Fruit fly (Drosophila melanogaster) whole organism, embryonic: ENCODE data around the gene CG6330.
A peak's percentile ranks its signal among the peaks of the same experiment; 100 is the strongest.

ENCODE experiments used
- ATbp ChIP-seq: fragments of 200-800 bp; sonication (Bioruptor generic); optimal IDR thresholded peaks from 2 replicates; lab custom pipeline; 2017; ENCODE audit warnings: missing biosample characterization, mild to moderate bottlenecking, missing genetic modification characterization, missing genetic modification reagents
- Atf-2 ChIP-seq: fragments of 200-800 bp; sonication (Bioruptor generic); optimal IDR thresholded peaks from 2 replicates; lab custom pipeline; 2016; ENCODE audit warnings: missing biosample characterization, missing genetic modification characterization
- B-H1 ChIP-seq: fragments of 200-800 bp; sonication (Bioruptor generic); IDR thresholded peaks from 3 replicates; pipeline ENCODE4 v1.3.6; 2022; ENCODE audit warnings: missing biosample characterization, missing genetic modification characterization
- B-H2 ChIP-seq: fragments of 200-800 bp; sonication (Bioruptor generic); optimal IDR thresholded peaks from 2 replicates; lab custom pipeline; 2018; ENCODE audit warnings: missing biosample characterization, mild to moderate bottlenecking, missing genetic modification characterization
- CG10209 ChIP-seq: fragments of 200-800 bp; sonication (Bioruptor generic); optimal IDR thresholded peaks from 3 replicates; lab custom pipeline; 2017; ENCODE audit warnings: missing biosample characterization, mild to moderate bottlenecking, missing genetic modification characterization, missing genetic modification reagents
- CG11456 ChIP-seq: fragments of 200-800 bp; sonication (Bioruptor generic); IDR thresholded peaks from 3 replicates; pipeline ENCODE4 v1.3.6; 2022; ENCODE audit warnings: missing biosample characterization, missing genetic modification characterization
- CG11696 ChIP-seq: fragments of 200-800 bp; sonication (Bioruptor generic); IDR thresholded peaks from 2 replicates; pipeline ENCODE4 v1.3.6; 2022; ENCODE audit warnings: missing biosample characterization, missing genetic modification characterization
- CG12659 ChIP-seq: fragments of 200-800 bp; sonication (Bioruptor generic); optimal IDR thresholded peaks from 3 replicates; lab custom pipeline; 2017; ENCODE audit warnings: mild to moderate bottlenecking, missing biosample characterization, missing genetic modification reagents, missing genetic modification characterization
- CG12769 ChIP-seq: fragments of 200-800 bp; sonication (Bioruptor generic); optimal IDR thresholded peaks from 2 replicates; lab custom pipeline; 2019; ENCODE audit warnings: missing biosample characterization, mild to moderate bottlenecking, missing genetic modification characterization, moderate library complexity
- CG13296 ChIP-seq: fragments of 200-800 bp; sonication (Bioruptor generic); optimal IDR thresholded peaks from 3 replicates; lab custom pipeline; 2018; ENCODE audit warnings: missing biosample characterization, mild to moderate bottlenecking, missing genetic modification characterization
- CG15269 ChIP-seq: fragments of 200-800 bp; sonication (Bioruptor generic); optimal IDR thresholded peaks from 2 replicates; lab custom pipeline; 2018; ENCODE audit warnings: missing biosample characterization, mild to moderate bottlenecking, missing genetic modification characterization, moderate library complexity
- CG1529 ChIP-seq: fragments of 200-800 bp; sonication (Bioruptor generic); optimal IDR thresholded peaks from 3 replicates; lab custom pipeline; 2018; ENCODE audit warnings: missing biosample characterization, missing genetic modification characterization
- CG16863 ChIP-seq: fragments of 200-800 bp; sonication (Bioruptor generic); optimal IDR thresholded peaks from 3 replicates; lab custom pipeline; 2016; ENCODE audit warnings: missing biosample characterization, missing genetic modification characterization
- CG18599 ChIP-seq: fragments of 200-800 bp; sonication (Bioruptor generic); optimal IDR thresholded peaks from 3 replicates; lab custom pipeline; 2017; ENCODE audit warnings: missing biosample characterization, missing genetic modification characterization, mild to moderate bottlenecking, moderate library complexity, missing genetic modification reagents
- CG2875 ChIP-seq: fragments of 200-800 bp; sonication (Bioruptor generic); optimal IDR thresholded peaks from 2 replicates; lab custom pipeline; 2017; ENCODE audit warnings: missing biosample characterization, mild to moderate bottlenecking, missing genetic modification characterization, missing genetic modification reagents
- CG31365 ChIP-seq: fragments of 200-800 bp; sonication (Bioruptor generic); optimal IDR thresholded peaks from 2 replicates; lab custom pipeline; 2018; ENCODE audit warnings: missing biosample characterization, mild to moderate bottlenecking, missing genetic modification characterization
- CG3726 ChIP-seq: fragments of 200-800 bp; sonication (Bioruptor generic); IDR thresholded peaks from 3 replicates; pipeline ENCODE4, ENCODE4 v1.3.6; 2022; ENCODE audit warnings: missing biosample characterization, missing genetic modification characterization
- CG4730 ChIP-seq: fragments of 200-800 bp; sonication (Bioruptor generic); IDR thresholded peaks from 2 replicates; pipeline ENCODE4 v1.3.6; 2022; ENCODE audit warnings: missing biosample characterization, missing genetic modification characterization
- CG4854 ChIP-seq: fragments of 200-800 bp; sonication (Bioruptor generic); optimal IDR thresholded peaks from 2 replicates; lab custom pipeline; 2016; ENCODE audit warnings: missing biosample characterization, missing genetic modification characterization, inconsistent platforms
- CG6683 ChIP-seq: fragments of 200-800 bp; sonication (Bioruptor generic); optimal IDR thresholded peaks from 2 replicates; lab custom pipeline; 2017; ENCODE audit warnings: missing biosample characterization, mild to moderate bottlenecking, missing genetic modification characterization, missing genetic modification reagents
- CHES-1-like ChIP-seq: fragments of 200-800 bp; sonication (Bioruptor generic); optimal IDR thresholded peaks from 2 replicates; lab custom pipeline; 2016; ENCODE audit warnings: missing biosample characterization, missing genetic modification characterization
- Drgx ChIP-seq: fragments of 200-800 bp; sonication (Bioruptor generic); IDR thresholded peaks from 2 replicates; pipeline ENCODE4 v1.3.6; 2022; ENCODE audit warnings: missing biosample characterization, missing genetic modification characterization
- Eip74EF ChIP-seq, 2 experiments: fragments of 200-800 bp in 1 of 2; fragments of >200 bp in 1 of 2; sonication (Bioruptor generic) in 1 of 2; optimal IDR thresholded peaks; 2 replicates each; lab custom pipeline; 2017 to 2019; ENCODE audit warnings: missing biosample characterization in 2 of 2, missing genetic modification characterization in 2 of 2, mild to moderate bottlenecking in 1 of 2, moderate library complexity in 1 of 2
- HLHmδ ChIP-seq: fragments of 200-800 bp; sonication (Bioruptor generic); optimal IDR thresholded peaks from 2 replicates; lab custom pipeline; 2018; ENCODE audit warnings: missing biosample characterization, mild to moderate bottlenecking, missing genetic modification characterization, moderate library complexity
- Hr39 ChIP-seq: fragments of >200 bp; optimal IDR thresholded peaks from 2 replicates; lab custom pipeline; 2017
- Lhr ChIP-seq: fragments of 200-800 bp; sonication (Bioruptor generic); optimal IDR thresholded peaks from 3 replicates; lab custom pipeline; 2017; ENCODE audit warnings: mild to moderate bottlenecking, missing biosample characterization, missing genetic modification reagents, missing genetic modification characterization
- NFAT ChIP-seq: fragments of 200-800 bp; sonication (Bioruptor generic); IDR thresholded peaks from 2 replicates; pipeline ENCODE4 v1.3.6; 2022; ENCODE audit warnings: missing biosample characterization, missing genetic modification characterization
- Ptx1 ChIP-seq: fragments of 200-800 bp; sonication (Bioruptor generic); IDR thresholded peaks from 2 replicates; pipeline ENCODE4 v1.3.6; 2022; ENCODE audit warnings: missing biosample characterization, missing genetic modification characterization
- Rx ChIP-seq: fragments of 200-800 bp; sonication (Bioruptor generic); IDR thresholded peaks from 2 replicates; pipeline ENCODE4 v1.3.6; 2022; ENCODE audit warnings: missing biosample characterization, missing genetic modification characterization
- Ssrp ChIP-seq: fragments of 200-800 bp; sonication (Bioruptor generic); optimal IDR thresholded peaks from 2 replicates; lab custom pipeline; 2018; ENCODE audit warnings: missing biosample characterization, mild to moderate bottlenecking, missing genetic modification characterization, moderate library complexity
- ac ChIP-seq: fragments of 200-800 bp; sonication (Bioruptor generic); optimal IDR thresholded peaks from 3 replicates; lab custom pipeline; 2017; ENCODE audit warnings: missing biosample characterization, mild to moderate bottlenecking, missing genetic modification characterization
- chif ChIP-seq, 2 experiments: fragments of 200-800 bp; sonication (Bioruptor generic); optimal IDR thresholded peaks; 3 replicates each; lab custom pipeline; 2016; ENCODE audit warnings: missing biosample characterization in 2 of 2, missing genetic modification characterization in 2 of 2
- chm ChIP-seq: fragments of 200-800 bp; sonication (Bioruptor generic); IDR thresholded peaks from 2 replicates; pipeline ENCODE4 v1.3.6; 2022; ENCODE audit warnings: missing biosample characterization, missing genetic modification characterization
- gsb ChIP-seq: fragments of 200-800 bp; sonication (Bioruptor generic); IDR thresholded peaks from 2 replicates; pipeline ENCODE4 v1.3.6; 2022; ENCODE audit warnings: missing biosample characterization, missing genetic modification characterization
- ham ChIP-seq: fragments of 200-800 bp; sonication (Bioruptor generic); IDR thresholded peaks from 2 replicates; pipeline ENCODE4 v1.3.6; 2022; ENCODE audit warnings: missing biosample characterization, missing genetic modification characterization
- hbn ChIP-seq: fragments of 200-800 bp; sonication (Bioruptor generic); IDR thresholded peaks from 2 replicates; pipeline ENCODE4 v1.3.6; 2022; ENCODE audit warnings: missing biosample characterization, missing genetic modification characterization; ENCODE audit not compliant: partially characterized antibody
- hkb ChIP-seq, 2 experiments: fragments of 200-800 bp in 1 of 2; fragments of >200 bp in 1 of 2; sonication (Bioruptor generic) in 1 of 2; IDR thresholded peaks in 1 of 2; optimal IDR thresholded peaks in 1 of 2; 2 replicates each; pipeline versions ENCODE4 v1.3.6 to Lab custom; 2017 to 2022; ENCODE audit warnings: missing biosample characterization in 1 of 2, missing genetic modification characterization in 1 of 2
- lbe ChIP-seq: fragments of 200-800 bp; sonication (Bioruptor generic); optimal IDR thresholded peaks from 2 replicates; lab custom pipeline; 2016; ENCODE audit warnings: missing biosample characterization, mild to moderate bottlenecking, missing genetic modification characterization
- odd ChIP-seq: fragments of 200-800 bp; sonication (Bioruptor generic); optimal IDR thresholded peaks from 2 replicates; lab custom pipeline; 2017; ENCODE audit warnings: missing biosample characterization, mild to moderate bottlenecking, missing genetic modification characterization
- pan ChIP-seq, 4 experiments: fragments of >200 bp in 3 of 4; fragments of 200-800 bp in 1 of 4; sonication (Bioruptor generic) in 1 of 4; optimal IDR thresholded peaks in 3 of 4; IDR thresholded peaks in 1 of 4; 2 replicates each; pipeline versions ENCODE4 v1.3.6 to Lab custom; 2017 to 2022; ENCODE audit warnings: missing biosample characterization in 2 of 4, missing genetic modification characterization in 2 of 4, mixed read lengths in 1 of 4
- ranshi ChIP-seq: fragments of 200-800 bp; sonication (Bioruptor generic); IDR thresholded peaks from 2 replicates; pipeline ENCODE4 v1.3.6; 2022; ENCODE audit warnings: missing biosample characterization, missing genetic modification characterization
- row ChIP-seq: fragments of 200-800 bp; sonication (Bioruptor generic); IDR thresholded peaks from 3 replicates; pipeline ENCODE4 v1.3.6; 2022; ENCODE audit warnings: missing biosample characterization, missing genetic modification characterization
- seq ChIP-seq: fragments of 200-800 bp; sonication (Bioruptor generic); IDR thresholded peaks from 2 replicates; pipeline ENCODE4 v1.3.6; 2022; ENCODE audit warnings: missing biosample characterization, missing genetic modification characterization
- toy ChIP-seq: fragments of 200-800 bp; sonication (Bioruptor generic); IDR thresholded peaks from 2 replicates; pipeline ENCODE4 v1.3.6; 2022; ENCODE audit warnings: missing biosample characterization, missing genetic modification characterization
- unpg ChIP-seq: fragments of 200-800 bp; sonication (Bioruptor generic); optimal IDR thresholded peaks from 3 replicates; lab custom pipeline; 2018; ENCODE audit warnings: missing biosample characterization, mild to moderate bottlenecking, missing genetic modification characterization, moderate library complexity
- vfl ChIP-seq: fragments of 200-800 bp; sonication (Bioruptor generic); optimal IDR thresholded peaks from 2 replicates; lab custom pipeline; 2016; ENCODE audit warnings: missing biosample characterization, missing genetic modification characterization
- vnd ChIP-seq: fragments of 200-800 bp; sonication (Bioruptor generic); IDR thresholded peaks from 3 replicates; pipeline ENCODE4 v1.3.6; 2022; ENCODE audit warnings: missing biosample characterization, missing genetic modification characterization; ENCODE audit not compliant: partially characterized antibody

The CG6330 gene

DNA sequence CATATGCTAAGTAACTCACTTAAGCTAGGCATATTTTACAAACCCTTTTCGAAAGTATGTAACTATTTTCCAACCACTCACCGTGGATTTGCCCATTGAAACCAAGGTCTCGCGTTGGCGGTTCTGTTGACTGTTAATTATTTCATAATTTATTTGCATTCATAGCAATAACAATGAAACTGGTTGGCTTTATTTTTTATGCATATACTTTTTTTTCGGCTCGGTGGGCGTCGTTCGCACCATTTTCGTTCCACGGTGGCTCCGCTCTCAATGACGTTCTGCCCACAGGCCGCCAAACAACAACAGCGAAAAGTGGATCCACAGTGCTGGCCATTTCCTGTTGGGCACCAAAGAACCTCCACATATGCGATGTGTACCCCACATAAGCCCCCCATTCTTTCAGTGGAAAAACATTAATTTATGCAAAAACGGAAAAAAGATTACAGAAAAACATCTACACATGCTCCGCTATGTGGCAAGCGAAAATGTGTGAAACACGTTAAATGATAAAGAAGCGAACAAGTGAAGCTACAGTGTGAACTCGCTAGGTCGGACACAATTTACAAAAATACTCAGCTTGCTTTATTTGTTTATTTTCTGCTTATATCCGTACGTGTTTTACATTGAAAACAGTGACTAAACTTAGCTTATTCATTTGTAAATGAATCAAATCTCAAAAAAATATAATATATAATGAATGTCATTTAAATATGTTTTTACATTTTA is 9.5 kb upstream of the CG6330 start:
- TF ChIP-seq CG1529 (GFP tag; lab: Kevin White, UChicago) (no peak), CG3726 (0 out of 3 replicates have a peak, but pooled peaks have one; percentile 24), seq (0 out of 2 replicates have a peak, but pooled peaks have one; percentile 25), CG6683 (GFP tag; lab: Kevin White, UChicago) (no peak), ham (no peak), ATbp (no peak), CG16863 (GFP tag; lab: Kevin White, UChicago) (no peak), CG18599 (GFP tag; lab: Kevin White, UChicago) (peak; percentile 19), CG12769 (tag; lab: Kevin White, UChicago) (peak; percentile 28), unpg (peak; percentile 24), ranshi (peak; percentile 32; the same call in 1 of the 2 replicates), HLHmδ (GFP tag; lab: Kevin White, UChicago) (no peak), CG10209 (GFP tag; lab: Kevin White, UChicago) (peak; percentile 17), Hr39 (lab: Kevin White, UChicago) (no peak), Eip74EF (GFP tag; optimal IDR thresholded peaks at IDR 0.05; lab: Kevin White, UChicago) (peak in 1 of 2 experiments; percentile 25), Atf-2 (no peak), ac (GFP tag; lab: Kevin White, UChicago) (no peak), Ptx1 (GFP tag; lab: Robert Waterston, UW) (peak; percentile 53), CG12659 (peak; percentile 31), gsb (GFP tag; lab: Robert Waterston, UW) (peak; percentile 43), Ssrp (tag; lab: Kevin White, UChicago) (peak; percentile 48), CG4854 (GFP tag; lab: Kevin White, UChicago) (no peak), Drgx (GFP tag; lab: Robert Waterston, UW) (peak; percentile 67), hbn (no peak), chm (GFP tag; lab: Robert Waterston, UW) (peak; percentile 51; the same call in 1 of the 2 replicates), CG11456 (peak; percentile 34; the same call in 1 of the 3 replicates), pan (optimal IDR thresholded peaks at IDR 0.05; lab: Kevin White, UChicago) (no peak), pan (GFP tag; optimal IDR thresholded peaks at IDR 0.05 in 1 of 2, IDR thresholded peaks at IDR 0.05 in 1 of 2) (peak in 1 of 2 experiments; percentile 24), chif (GFP tag; optimal IDR thresholded peaks at IDR 0.05; lab: Kevin White, UChicago) (no peak), vfl (GFP tag; lab: Kevin White, UChicago) (no peak), CHES-1-like (GFP tag; lab: Kevin White, UChicago) (no peak), CG4730 (GFP tag; lab: Robert Waterston, UW) (0 out of 2 replicates have a peak, but pooled peaks have one; percentile 22), odd (GFP tag; lab: Kevin White, UChicago) (no peak), B-H2 (GFP tag; lab: Kevin White, UChicago) (no peak), CG31365 (tag; lab: Kevin White, UChicago) (no peak), CG13296 (GFP tag; lab: Kevin White, UChicago) (peak; percentile 32), vnd (GFP tag; lab: Robert Waterston, UW) (no peak), row (GFP tag; lab: Robert Waterston, UW) (peak; percentile 70), lbe (GFP tag; lab: Kevin White, UChicago) (peak; percentile 9), CG11696 (GFP tag; lab: Robert Waterston, UW) (peak; percentile 9; the same call in 1 of the 2 replicates), toy (GFP tag; lab: Robert Waterston, UW) (no peak), B-H1 (peak; percentile 37), hkb (optimal IDR thresholded peaks at IDR 0.05; lab: Kevin White, UChicago) (no peak), hkb (GFP tag; IDR thresholded peaks at IDR 0.05; lab: Robert Waterston, UW) (peak; percentile 46), CG15269 (tag; lab: Kevin White, UChicago) (peak; percentile 56), NFAT (GFP tag; lab: Robert Waterston, UW) (peak; percentile 47; the same call in 1 of the 2 replicates), Lhr (GFP tag; lab: Kevin White, UChicago) (no peak), Rx (GFP tag; lab: Robert Waterston, UW) (0 out of 2 replicates have a peak, but pooled peaks have one; percentile 4), CG2875 (GFP tag; lab: Kevin White, UChicago) (no peak)
